Fruit fly (Drosophila melanogaster): ENCODE data around the gene TyrR.
A peak's percentile ranks its signal among the peaks of the same experiment; 100 is the strongest.

TyrR gene

dm6 chr3R:17783144-17783543 lies 20.2 kb upstream of the TyrR start (continued):
- peak in 1 of 2 experiments; percentile 19 for TF ChIP-seq Trl (optimal IDR thresholded peaks at IDR 0.05)
- no peak for TF ChIP-seq Trl (GFP tag; optimal IDR thresholded peaks at IDR 0.05)
- TF ChIP-seq nmo (GFP tag; optimal IDR thresholded peaks at IDR 0.05): no peak
- no peak for TF ChIP-seq vfl (GFP tag; optimal IDR thresholded peaks at IDR 0.05)
- TF ChIP-seq sens (GFP tag): no peak
- no peak for TF ChIP-seq jigr1 (GFP tag; IDR thresholded peaks at IDR 0.05)
- TF ChIP-seq pan (optimal IDR thresholded peaks at IDR 0.05): no peak
- peak in 1 of 2 experiments; percentile 7 for TF ChIP-seq pan (GFP tag; optimal IDR thresholded peaks at IDR 0.05 in 1 of 2, IDR thresholded peaks at IDR 0.05 in 1 of 2)
- no peak for TF ChIP-seq tll (GFP tag; optimal IDR thresholded peaks at IDR 0.05)
- no peak for TF ChIP-seq Nf-YB (GFP tag; optimal IDR thresholded peaks at IDR 0.05)
- TF ChIP-seq NC2α (GFP tag; optimal IDR thresholded peaks at IDR 0.05): no peak
- no peak for TF ChIP-seq p53 (GFP tag; optimal IDR thresholded peaks at IDR 0.05)
- TF ChIP-seq gsb-n (tag; optimal IDR thresholded peaks at IDR 0.05): no peak
- no peak for TF ChIP-seq ranshi (GFP tag; IDR thresholded peaks at IDR 0.05)
- TF ChIP-seq tup (GFP tag; optimal IDR thresholded peaks at IDR 0.05): no peak
- TF ChIP-seq CG9932 (GFP tag; IDR thresholded peaks at IDR 0.05): no peak
- no peak for TF ChIP-seq maf-S (GFP tag; optimal IDR thresholded peaks at IDR 0.05)
- TF ChIP-seq Xbp1 (GFP tag; optimal IDR thresholded peaks at IDR 0.05): no peak
- TF ChIP-seq CG4424 (GFP tag; optimal IDR thresholded peaks at IDR 0.05): no peak
- TF ChIP-seq exex (tag; optimal IDR thresholded peaks at IDR 0.05): no peak
- TF ChIP-seq CG4854 (GFP tag; optimal IDR thresholded peaks at IDR 0.05): no peak
- TF ChIP-seq nerfin-1 (tag; optimal IDR thresholded peaks at IDR 0.05): no peak
- no peak for TF ChIP-seq aop (GFP tag; IDR thresholded peaks at IDR 0.05)
- no peak for TF ChIP-seq CG10147 (GFP tag; optimal IDR thresholded peaks at IDR 0.05)
- TF ChIP-seq CHES-1-like (GFP tag; optimal IDR thresholded peaks at IDR 0.05): no peak
- TF ChIP-seq CG16779 (GFP tag; IDR thresholded peaks at IDR 0.05): no peak
- TF ChIP-seq Deaf1 (tag; optimal IDR thresholded peaks at IDR 0.05): peak; percentile 37
- no peak for TF ChIP-seq CG10267 (tag; optimal IDR thresholded peaks at IDR 0.05)

dm6 chr3R:17781371-17781770 lies 18.4 kb upstream of the TyrR start:
- TF ChIP-seq ranshi (GFP tag; IDR thresholded peaks at IDR 0.05): peak; percentile 88
- peak; percentile 88 for TF ChIP-seq CG15269 (tag; optimal IDR thresholded peaks at IDR 0.05)
- peak; percentile 62 for TF ChIP-seq gsb-n (tag; optimal IDR thresholded peaks at IDR 0.05)
- peak in 1 of 2 experiments; percentile 82 for TF ChIP-seq Eip74EF (GFP tag; optimal IDR thresholded peaks at IDR 0.05)
- peak; percentile 92 for TF ChIP-seq CG9817 (tag; optimal IDR thresholded peaks at IDR 0.05)
- peak; percentile 66 for TF ChIP-seq Dad (GFP tag; optimal IDR thresholded peaks at IDR 0.05)
- TF ChIP-seq CG1529 (GFP tag; optimal IDR thresholded peaks at IDR 0.05): peak; percentile 53
- peak; percentile 80 for TF ChIP-seq sisA (GFP tag; IDR thresholded peaks at IDR 0.05)
- TF ChIP-seq CG16815 (GFP tag; optimal IDR thresholded peaks at IDR 0.05): no peak
- peak; percentile 83 for TF ChIP-seq CG14667 (GFP tag; IDR thresholded peaks at IDR 0.05)
- TF ChIP-seq Fer2 (tag; optimal IDR thresholded peaks at IDR 0.05): peak; percentile 87
- peak; percentile 14 for TF ChIP-seq CG6654 (GFP tag; optimal IDR thresholded peaks at IDR 0.05)
- TF ChIP-seq Vsx1 (GFP tag; optimal IDR thresholded peaks at IDR 0.05): peak; percentile 35
- no peak for TF ChIP-seq tll (GFP tag; optimal IDR thresholded peaks at IDR 0.05)
- peak; percentile 83 for TF ChIP-seq CG30403 (GFP tag; optimal IDR thresholded peaks at IDR 0.05)
- no peak for TF ChIP-seq CG14860 (GFP tag; IDR thresholded peaks at IDR 0.05; ENCODE audit: partially characterized antibody)
- TF ChIP-seq amos (GFP tag; IDR thresholded peaks at IDR 0.05; ENCODE audit: partially characterized antibody): no peak
- peak; percentile 78 for TF ChIP-seq CG10979 (tag; optimal IDR thresholded peaks at IDR 0.05)
- peak; percentile 65 for TF ChIP-seq CG43689 (GFP tag; IDR thresholded peaks at IDR 0.05)
- peak; percentile 63 for TF ChIP-seq salm (tag; optimal IDR thresholded peaks at IDR 0.05)
- TF ChIP-seq wor (GFP tag; IDR thresholded peaks at IDR 0.05): peak; percentile 71
- TF ChIP-seq sug (tag; optimal IDR thresholded peaks at IDR 0.05): peak; percentile 85
- TF ChIP-seq row (GFP tag; IDR thresholded peaks at IDR 0.05): peak; percentile 88
- TF ChIP-seq CG4730 (GFP tag; IDR thresholded peaks at IDR 0.05): peak; percentile 86
- peak; percentile 4 for TF ChIP-seq CG4617 (GFP tag; optimal IDR thresholded peaks at IDR 0.05; ENCODE audit: borderline replicate concordance)
- TF ChIP-seq CG12299 (tag; optimal IDR thresholded peaks at IDR 0.05): peak; percentile 81
- TF ChIP-seq CG10267 (tag; optimal IDR thresholded peaks at IDR 0.05): peak; percentile 66
- TF ChIP-seq tup (GFP tag; optimal IDR thresholded peaks at IDR 0.05): peak; percentile 34

Data from whole organism, embryonic.